Worm (Caenorhabditis elegans): Measurements from ENCODE around the gene C47D12.4.
"Not testable (repeated sequence)": the region's sequence is repeated elsewhere in the genome, so short reads cannot be mapped to it uniquely, and the experiment has no call there.

Gene C47D12.4

ce11 chrII:11695161-11695944 lies 13.8 kb downstream of the C47D12.4 start, which contains the start of gene tars-1:
Gene tars-1 (minus strand): TSS chrII:11695657.
- not testable (repeated sequence) for TF ChIP-seq klf-2 (GFP tag; conservative IDR thresholded peaks at IDR 0.05); flt-1 (GFP tag; IDR thresholded peaks at IDR 0.05); T22C8.4 (GFP tag; IDR thresholded peaks at IDR 0.05)

ce11 chrII:11695945-11696270 lies 14.3 kb downstream of the C47D12.4 start, which contains the start of gene xpf-1:
Gene xpf-1 (plus strand): TSS chrII:11696171.
- TF ChIP-seq ref-1 (GFP tag; conservative IDR thresholded peaks at IDR 0.05) = no peak
- no peak for TF ChIP-seq klf-2 (GFP tag; conservative IDR thresholded peaks at IDR 0.05)
- no peak for TF ChIP-seq flt-1 (GFP tag; IDR thresholded peaks at IDR 0.05)
- TF ChIP-seq tab-1 (GFP tag; IDR thresholded peaks at IDR 0.05) = no peak
- no peak for TF ChIP-seq ztf-23 (GFP tag; IDR thresholded peaks at IDR 0.05)

ce11 chrII:11700200-11700599 lies 18.6 kb downstream of the C47D12.4 start, which contains the start of gene inos-1:
Gene inos-1 (minus strand): TSS chrII:11700300.
- TF ChIP-seq med-1 (GFP tag; optimal IDR thresholded peaks at IDR 0.05; ENCODE audit: insufficient read depth) (no peak), flt-1 (GFP tag; IDR thresholded peaks at IDR 0.05) (no peak), ztf-23 (GFP tag; IDR thresholded peaks at IDR 0.05) (no peak), cog-1 (tag; optimal IDR thresholded peaks at IDR 0.05) (no peak), tab-1 (GFP tag; IDR thresholded peaks at IDR 0.05) (no peak), T22C8.4 (GFP tag; IDR thresholded peaks at IDR 0.05) (no peak), ref-1 (GFP tag; conservative IDR thresholded peaks at IDR 0.05) (no peak), klf-2 (GFP tag; conservative IDR thresholded peaks at IDR 0.05) (no peak), ztf-29 (GFP tag; IDR thresholded peaks at IDR 0.05) (no peak)

- TF ChIP-seq tab-1 (GFP tag; IDR thresholded peaks at IDR 0.05) (no peak), ztf-23 (GFP tag; IDR thresholded peaks at IDR 0.05) (no peak), ztf-29 (GFP tag; IDR thresholded peaks at IDR 0.05) (no peak)
These were observed 19.1 kb downstream of the C47D12.4 start for ce11 chrII:11700635-11701034.

- TF ChIP-seq ztf-23 (GFP tag; IDR thresholded peaks at IDR 0.05) (no peak), med-1 (GFP tag; optimal IDR thresholded peaks at IDR 0.05; ENCODE audit: insufficient read depth) (no peak), T22C8.4 (GFP tag; IDR thresholded peaks at IDR 0.05) (no peak), ztf-29 (GFP tag; IDR thresholded peaks at IDR 0.05) (no peak), klf-2 (GFP tag; conservative IDR thresholded peaks at IDR 0.05) (no peak), ref-1 (GFP tag; conservative IDR thresholded peaks at IDR 0.05) (no peak), cog-1 (tag; optimal IDR thresholded peaks at IDR 0.05) (no peak), flt-1 (GFP tag; IDR thresholded peaks at IDR 0.05) (no peak), tab-1 (GFP tag; IDR thresholded peaks at IDR 0.05) (no peak)
These were observed 24.2 kb downstream of the C47D12.4 start, which contains the start of gene VF13D12L.3 for ce11 chrII:11705787-11706186. Gene VF13D12L.3 (plus strand): TSS chrII:11706009.

ce11 chrII:11709464-11709863 lies 27.9 kb downstream of the C47D12.4 start, which contains the start of gene fcmt-1:
Gene fcmt-1 (minus strand): TSS chrII:11709564.
- TF ChIP-seq tab-1 (GFP tag; IDR thresholded peaks at IDR 0.05) (no peak), ref-1 (GFP tag; conservative IDR thresholded peaks at IDR 0.05) (no peak), klf-2 (GFP tag; conservative IDR thresholded peaks at IDR 0.05) (no peak), cog-1 (tag; optimal IDR thresholded peaks at IDR 0.05) (no peak), flt-1 (GFP tag; IDR thresholded peaks at IDR 0.05) (no peak), med-1 (GFP tag; optimal IDR thresholded peaks at IDR 0.05; ENCODE audit: insufficient read depth) (no peak), T22C8.4 (GFP tag; IDR thresholded peaks at IDR 0.05) (no peak), ztf-23 (GFP tag; IDR thresholded peaks at IDR 0.05) (no peak), ztf-29 (GFP tag; IDR thresholded peaks at IDR 0.05) (no peak)

- no peak for TF ChIP-seq ztf-29 (GFP tag; IDR thresholded peaks at IDR 0.05)
- no peak for TF ChIP-seq ref-1 (GFP tag; conservative IDR thresholded peaks at IDR 0.05)
- TF ChIP-seq ztf-23 (GFP tag; IDR thresholded peaks at IDR 0.05) = no peak
- no peak for TF ChIP-seq T22C8.4 (GFP tag; IDR thresholded peaks at IDR 0.05)
- no peak for TF ChIP-seq med-1 (GFP tag; optimal IDR thresholded peaks at IDR 0.05; ENCODE audit: insufficient read depth)
- no peak for TF ChIP-seq klf-2 (GFP tag; conservative IDR thresholded peaks at IDR 0.05)
- TF ChIP-seq cog-1 (tag; optimal IDR thresholded peaks at IDR 0.05) = no peak
These were observed 29.2 kb downstream of the C47D12.4 start for ce11 chrII:11710771-11711170.

- TF ChIP-seq klf-2 (GFP tag; conservative IDR thresholded peaks at IDR 0.05) (no peak), ref-1 (GFP tag; conservative IDR thresholded peaks at IDR 0.05) (no peak), T22C8.4 (GFP tag; IDR thresholded peaks at IDR 0.05) (no peak), med-1 (GFP tag; optimal IDR thresholded peaks at IDR 0.05; ENCODE audit: insufficient read depth) (no peak), ztf-23 (GFP tag; IDR thresholded peaks at IDR 0.05) (no peak), cog-1 (tag; optimal IDR thresholded peaks at IDR 0.05) (no peak), flt-1 (GFP tag; IDR thresholded peaks at IDR 0.05) (no peak), ztf-29 (GFP tag; IDR thresholded peaks at IDR 0.05) (no peak), tab-1 (GFP tag; IDR thresholded peaks at IDR 0.05) (no peak)
These were observed 32.0 kb downstream of the C47D12.4 start, which contains the start of gene F13D12.10 for ce11 chrII:11713569-11713968. Gene F13D12.10 (plus strand): TSS chrII:11713799.

ce11 chrII:11714728-11715127 lies 33.2 kb downstream of the C47D12.4 start:
- no peak for TF ChIP-seq klf-2 (GFP tag; conservative IDR thresholded peaks at IDR 0.05)

ce11 chrII:11719533-11719932 lies 38.0 kb downstream of the C47D12.4 start:
- TF ChIP-seq ztf-23 (GFP tag; IDR thresholded peaks at IDR 0.05) = no peak
- no peak for TF ChIP-seq ref-1 (GFP tag; conservative IDR thresholded peaks at IDR 0.05)
- no peak for TF ChIP-seq med-1 (GFP tag; optimal IDR thresholded peaks at IDR 0.05; ENCODE audit: insufficient read depth)
- no peak for TF ChIP-seq tab-1 (GFP tag; IDR thresholded peaks at IDR 0.05)
- TF ChIP-seq cog-1 (tag; optimal IDR thresholded peaks at IDR 0.05) = no peak
- no peak for TF ChIP-seq klf-2 (GFP tag; conservative IDR thresholded peaks at IDR 0.05)
- no peak for TF ChIP-seq ztf-29 (GFP tag; IDR thresholded peaks at IDR 0.05)
- TF ChIP-seq flt-1 (GFP tag; IDR thresholded peaks at IDR 0.05) = no peak
- TF ChIP-seq T22C8.4 (GFP tag; IDR thresholded peaks at IDR 0.05) = no peak

All from whole organism, midembryonic.